Fruit fly (Drosophila melanogaster) whole organism, wandering third instar larva: ENCODE data around the gene Nfs1.

Experiments
- Dfd ChIP-seq: fragments of >200 bp; optimal IDR thresholded peaks from 2 replicates; lab custom pipeline; 2017; ENCODE audit warnings: missing biosample characterization, missing genetic modification characterization
- Mio ChIP-seq: sonication (Bioruptor generic); optimal IDR thresholded peaks from 2 replicates; lab custom pipeline; 2016; ENCODE audit warnings: missing biosample characterization, missing genetic modification characterization
- OdsH ChIP-seq: fragments of 200-800 bp; sonication (Bioruptor generic); optimal IDR thresholded peaks from 2 replicates; lab custom pipeline; 2016; ENCODE audit warnings: missing biosample characterization, mild to moderate bottlenecking, missing genetic modification characterization
- br ChIP-seq: fragments of 200-800 bp; sonication (Bioruptor generic); optimal IDR thresholded peaks from 2 replicates; lab custom pipeline; 2016; ENCODE audit warnings: missing biosample characterization, missing genetic modification characterization
- sv ChIP-seq: fragments of 200-800 bp; sonication (Bioruptor generic); optimal IDR thresholded peaks from 3 replicates; lab custom pipeline; 2016; ENCODE audit warnings: missing biosample characterization, missing genetic modification characterization
- tai ChIP-seq: sonication (Bioruptor generic); optimal IDR thresholded peaks from 2 replicates; lab custom pipeline; 2016; ENCODE audit warnings: missing biosample characterization, missing genetic modification characterization

dm6 chr2L:12007853-12008252, 8.4 kb downstream of the Nfs1 start, which contains the start of gene Rh5:
- TF ChIP-seq Mio (GFP tag; lab: Kevin White, UChicago) = no peak
- TF ChIP-seq OdsH (GFP tag; lab: Kevin White, UChicago) = no peak
- TF ChIP-seq Dfd (GFP tag; lab: Kevin White, UChicago) = no peak
- TF ChIP-seq sv (GFP tag; lab: Kevin White, UChicago) = no peak
- TF ChIP-seq tai (GFP tag; lab: Kevin White, UChicago) = no peak
- no peak for TF ChIP-seq br (GFP tag; lab: Kevin White, UChicago)
